Worm (Caenorhabditis elegans) whole organism, L2 larva: ENCODE data around the gene Y82E9BL.19.
"Not testable (repeated sequence)": the region's sequence is repeated elsewhere in the genome, so short reads cannot be mapped to it uniquely, and the experiment has no call there.

Experiments
- C34F6.9 ChIP-seq: fragments of 150-350 bp; optimal IDR thresholded peaks from 2 replicates; lab custom pipeline; 2014; ENCODE audit warnings: missing biosample characterization, missing genetic modification characterization
- R02D3.7 ChIP-seq: fragments of 150-350 bp; optimal IDR thresholded peaks from 2 replicates; lab custom pipeline; 2014; ENCODE audit warnings: missing biosample characterization, missing genetic modification characterization
- ZK546.5 ChIP-seq: sonication (generic microtip); optimal IDR thresholded peaks from 2 replicates; lab custom pipeline; 2017; ENCODE audit warnings: missing biosample characterization, missing genetic modification characterization
- aly-2 ChIP-seq: fragments of 150-350 bp; optimal IDR thresholded peaks from 2 replicates; lab custom pipeline; 2014; ENCODE audit warnings: missing biosample characterization, missing genetic modification characterization
- ama-1 ChIP-seq: fragments of 150-350 bp; optimal IDR thresholded peaks from 2 replicates; lab custom pipeline; 2018; ENCODE audit warnings: inconsistent platforms
- blmp-1 ChIP-seq: sonication (generic microtip); optimal IDR thresholded peaks from 2 replicates; lab custom pipeline; 2017; ENCODE audit warnings: missing genetic modification characterization, mild to moderate bottlenecking, missing compliant biosample characterization, antibody characterized with exemption, moderate library complexity; ENCODE audit not compliant: insufficient read depth
- ceh-16 ChIP-seq: fragments of 150-350 bp; optimal IDR thresholded peaks from 2 replicates; lab custom pipeline; 2014; ENCODE audit warnings: missing biosample characterization, missing genetic modification characterization
- ceh-82 ChIP-seq: fragments of 150-350 bp; optimal IDR thresholded peaks from 2 replicates; lab custom pipeline; 2014; ENCODE audit warnings: missing biosample characterization, missing genetic modification characterization
- crh-2 ChIP-seq: sonication (generic microtip); optimal IDR thresholded peaks from 2 replicates; lab custom pipeline; 2017; ENCODE audit warnings: missing biosample characterization, missing genetic modification characterization
- egl-27 ChIP-seq: sonication (generic microtip); optimal IDR thresholded peaks from 3 replicates; lab custom pipeline; 2017; ENCODE audit warnings: missing biosample characterization, missing genetic modification reagents, missing genetic modification characterization
- elt-1 ChIP-seq: fragments of 150-350 bp; optimal IDR thresholded peaks from 2 replicates; lab custom pipeline; 2014; ENCODE audit warnings: missing biosample characterization, missing genetic modification characterization
- fos-1 ChIP-seq: fragments of 150-350 bp; optimal IDR thresholded peaks from 2 replicates; lab custom pipeline; 2014; ENCODE audit warnings: missing biosample characterization, missing genetic modification characterization
- gmeb-1 ChIP-seq: fragments of 150-350 bp; optimal IDR thresholded peaks from 2 replicates; lab custom pipeline; 2014; ENCODE audit warnings: missing biosample characterization, missing genetic modification characterization
- lin-11 ChIP-seq: fragments of 150-350 bp; sonication (generic microtip); optimal IDR thresholded peaks from 2 replicates; lab custom pipeline; 2014; ENCODE audit warnings: missing biosample characterization, missing genetic modification characterization, inconsistent platforms, mixed read lengths
- lsy-2 ChIP-seq, 2 experiments: fragments of 150-350 bp in 1 of 2; sonication (generic microtip) in 1 of 2; optimal IDR thresholded peaks; 2 replicates each; lab custom pipeline; 2014 to 2017; ENCODE audit warnings: missing biosample characterization in 2 of 2, missing genetic modification characterization in 2 of 2
- mab-5 ChIP-seq: fragments of 150-350 bp; optimal IDR thresholded peaks from 2 replicates; lab custom pipeline; 2014; ENCODE audit warnings: missing biosample characterization, missing genetic modification characterization
- mbf-1 ChIP-seq: sonication (generic microtip); optimal IDR thresholded peaks from 2 replicates; lab custom pipeline; 2017; ENCODE audit warnings: missing biosample characterization, missing genetic modification characterization
- mdl-1 ChIP-seq, 2 experiments: fragments of 150-350 bp in 1 of 2; sonication (generic microtip) in 1 of 2; optimal IDR thresholded peaks; 2 replicates each; lab custom pipeline; 2017; ENCODE audit warnings: missing biosample characterization in 2 of 2, missing genetic modification characterization in 2 of 2
- nhr-10 ChIP-seq: sonication (generic microtip); optimal IDR thresholded peaks from 2 replicates; lab custom pipeline; 2017; ENCODE audit warnings: missing biosample characterization, missing genetic modification characterization
- nhr-11 ChIP-seq: fragments of 150-350 bp; optimal IDR thresholded peaks from 2 replicates; lab custom pipeline; 2014; ENCODE audit warnings: missing biosample characterization, missing genetic modification characterization
- nhr-129 ChIP-seq: fragments of 150-350 bp; optimal IDR thresholded peaks from 2 replicates; lab custom pipeline; 2014; ENCODE audit warnings: missing biosample characterization, missing genetic modification characterization
- nhr-23 ChIP-seq: fragments of 150-350 bp; optimal IDR thresholded peaks from 2 replicates; lab custom pipeline; 2014; ENCODE audit warnings: missing biosample characterization, missing genetic modification reagents, missing genetic modification characterization
- nhr-237 ChIP-seq: fragments of 150-350 bp; optimal IDR thresholded peaks from 2 replicates; lab custom pipeline; 2014; ENCODE audit warnings: missing biosample characterization, missing genetic modification characterization
- nhr-77 ChIP-seq: fragments of 150-350 bp; optimal IDR thresholded peaks from 2 replicates; lab custom pipeline; 2014; ENCODE audit warnings: missing biosample characterization, missing genetic modification characterization
- sem-4 ChIP-seq: fragments of 150-350 bp; optimal IDR thresholded peaks from 2 replicates; lab custom pipeline; 2014; ENCODE audit warnings: missing biosample characterization, missing genetic modification reagents, missing genetic modification characterization
- skn-1 ChIP-seq: sonication (generic microtip); optimal IDR thresholded peaks from 2 replicates; lab custom pipeline; 2017; ENCODE audit warnings: missing biosample characterization, missing genetic modification characterization
- sma-9 ChIP-seq, 2 experiments: fragments of 150-350 bp in 1 of 2; sonication (generic microtip) in 1 of 2; optimal IDR thresholded peaks; 2 replicates each; lab custom pipeline; 2014 to 2016; ENCODE audit warnings: missing genetic modification characterization in 2 of 2, mild to moderate bottlenecking in 1 of 2, missing biosample characterization in 1 of 2, missing compliant biosample characterization in 1 of 2, missing genetic modification reagents in 1 of 2, moderate library complexity in 1 of 2
- snpc-4 ChIP-seq: fragments of 150-350 bp; optimal IDR thresholded peaks from 2 replicates; lab custom pipeline; 2014; ENCODE audit warnings: missing biosample characterization, missing genetic modification characterization
- zag-1 ChIP-seq: fragments of 150-350 bp; optimal IDR thresholded peaks from 2 replicates; lab custom pipeline; 2014; ENCODE audit warnings: missing biosample characterization, missing genetic modification characterization
- ztf-11 ChIP-seq: sonication (generic microtip); optimal IDR thresholded peaks from 2 replicates; lab custom pipeline; 2017; ENCODE audit warnings: missing biosample characterization, missing genetic modification characterization

Y82E9BL.19 gene

DNA sequence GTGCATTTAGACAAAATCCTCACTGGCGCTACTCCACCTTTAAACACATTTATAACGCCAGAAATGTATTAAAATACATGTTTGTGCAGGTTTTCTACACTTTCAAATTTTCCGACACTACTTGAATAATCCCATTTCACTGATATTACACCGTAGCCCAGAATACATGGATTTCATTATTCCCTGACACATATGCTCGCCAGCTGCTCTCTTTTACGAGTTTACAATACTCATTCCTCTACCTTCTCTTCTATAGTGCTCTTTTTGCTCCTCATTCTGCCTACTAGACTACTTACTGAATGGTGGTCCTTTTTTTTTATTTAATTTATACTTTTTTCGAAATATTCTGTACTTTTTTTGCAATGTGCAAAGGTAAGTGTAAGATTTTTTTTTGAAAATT, 40.7 kb downstream of the Y82E9BL.19 start:
- TF ChIP-seq ceh-16 (tag; lab: Kevin White, UChicago) (no peak), skn-1 (tag; lab: Kevin White, UChicago) (no peak), lin-11 (tag; lab: Kevin White, UChicago) (no peak), nhr-10 (tag; lab: Kevin White, UChicago) (no peak), nhr-237 (no peak), aly-2 (no peak), egl-27 (tag; lab: Kevin White, UChicago) (no peak), fos-1 (tag; lab: Kevin White, UChicago) (no peak), blmp-1 (tag; lab: Kevin White, UChicago) (no peak), R02D3.7 (tag; lab: Kevin White, UChicago) (no peak), mbf-1 (tag; lab: Kevin White, UChicago) (no peak), zag-1 (tag; lab: Kevin White, UChicago) (no peak), ztf-11 (tag; lab: Kevin White, UChicago) (no peak), crh-2 (tag; lab: Kevin White, UChicago) (no peak), mab-5 (no peak), nhr-11 (tag; lab: Kevin White, UChicago) (no peak), mdl-1 (tag; optimal IDR thresholded peaks at IDR 0.05; lab: Kevin White, UChicago) (no peak), sma-9 (GFP tag; optimal IDR thresholded peaks at IDR 0.05; lab: Kevin White, UChicago) (no peak), sma-9 (tag; optimal IDR thresholded peaks at IDR 0.05; lab: Kevin White, UChicago) (no peak)

DNA sequence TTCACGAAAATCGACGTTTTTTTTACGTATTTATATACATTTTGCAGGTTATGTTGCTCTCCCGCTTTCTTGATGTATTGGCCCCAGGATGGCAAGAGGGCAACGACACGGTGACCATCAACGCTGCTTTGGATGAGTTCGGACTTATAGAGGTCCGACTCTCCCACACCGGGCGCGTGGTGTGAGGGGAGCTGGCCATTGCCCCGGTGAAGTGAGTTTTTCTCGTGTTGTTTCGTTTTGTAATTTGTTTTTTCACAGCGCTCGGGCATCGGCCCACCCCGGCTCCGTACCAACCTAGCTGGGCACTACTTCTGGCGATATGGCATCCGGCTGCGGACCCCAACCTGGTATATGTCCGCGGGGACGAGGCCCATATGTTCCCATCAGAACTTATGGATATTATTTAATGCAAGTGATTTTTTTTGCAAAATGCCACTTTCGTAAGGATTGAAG, 42.6 kb downstream of the Y82E9BL.19 start, which contains the start of gene Y82E9BR.20:
Y82E9BR.20 (plus strand) TSS at position 51 of the 453 bp plus-strand sequence.
- TF ChIP-seq zag-1 (tag; lab: Kevin White, UChicago) (no peak), C34F6.9 (tag; lab: Kevin White, UChicago) (no peak), nhr-10 (tag; lab: Kevin White, UChicago) (no peak), ceh-82 (tag; lab: Kevin White, UChicago) (no peak)
- TF ChIP-seq, all 48 proteins: peak for 0

DNA sequence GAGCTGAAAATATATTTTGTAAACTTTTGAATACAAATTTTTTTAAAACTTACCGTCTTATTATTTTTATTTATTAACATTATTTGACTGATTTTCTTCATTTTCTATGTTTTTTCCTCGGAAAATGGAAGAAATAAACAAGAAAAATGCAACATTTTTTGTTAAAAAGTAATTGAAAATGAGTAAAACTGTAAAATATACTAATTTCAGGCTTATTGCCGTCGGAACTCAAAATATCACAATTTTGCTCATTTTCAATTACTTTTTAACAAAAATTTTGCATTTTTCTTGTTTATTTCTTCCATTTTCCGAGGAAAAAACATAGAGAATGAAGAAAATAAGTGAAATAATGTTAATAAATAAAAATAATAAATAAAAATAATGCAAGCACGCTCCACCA, 43.7 kb downstream of the Y82E9BL.19 start, which contains the start of gene Y82E9BR.10:
Y82E9BR.10 (minus strand) TSS at position 101 of the 400 bp plus-strand sequence.
- TF ChIP-seq lsy-2 (tag; optimal IDR thresholded peaks at IDR 0.05; lab: Kevin White, UChicago); nhr-11 (tag; lab: Kevin White, UChicago); nhr-10 (tag; lab: Kevin White, UChicago): not testable (repeated sequence)

DNA sequence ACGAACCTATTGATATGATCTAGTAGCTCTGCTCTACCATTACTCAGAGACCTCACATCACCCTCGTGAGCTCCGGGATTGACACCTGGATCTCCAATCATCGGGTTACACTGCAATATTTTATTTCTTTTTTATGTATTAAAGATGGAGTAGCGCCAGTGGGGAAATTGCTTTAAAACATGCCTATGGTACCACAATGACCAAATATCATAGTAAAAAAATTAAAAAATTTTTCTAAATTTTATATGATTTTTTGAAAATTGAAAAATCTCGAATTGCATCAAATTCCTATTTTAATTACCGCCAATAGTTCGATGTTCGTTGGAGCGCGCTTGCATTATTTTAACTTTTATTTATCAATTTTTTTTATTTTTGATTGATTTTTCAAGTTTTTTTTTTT, 46.1 kb downstream of the Y82E9BL.19 start, which contains the start of gene pals-40:
pals-40 (minus strand) TSS at position 101 of the 400 bp plus-strand sequence.
- TF ChIP-seq blmp-1, elt-1, nhr-23 (tag; lab: Kevin White, UChicago): not testable (repeated sequence)

DNA sequence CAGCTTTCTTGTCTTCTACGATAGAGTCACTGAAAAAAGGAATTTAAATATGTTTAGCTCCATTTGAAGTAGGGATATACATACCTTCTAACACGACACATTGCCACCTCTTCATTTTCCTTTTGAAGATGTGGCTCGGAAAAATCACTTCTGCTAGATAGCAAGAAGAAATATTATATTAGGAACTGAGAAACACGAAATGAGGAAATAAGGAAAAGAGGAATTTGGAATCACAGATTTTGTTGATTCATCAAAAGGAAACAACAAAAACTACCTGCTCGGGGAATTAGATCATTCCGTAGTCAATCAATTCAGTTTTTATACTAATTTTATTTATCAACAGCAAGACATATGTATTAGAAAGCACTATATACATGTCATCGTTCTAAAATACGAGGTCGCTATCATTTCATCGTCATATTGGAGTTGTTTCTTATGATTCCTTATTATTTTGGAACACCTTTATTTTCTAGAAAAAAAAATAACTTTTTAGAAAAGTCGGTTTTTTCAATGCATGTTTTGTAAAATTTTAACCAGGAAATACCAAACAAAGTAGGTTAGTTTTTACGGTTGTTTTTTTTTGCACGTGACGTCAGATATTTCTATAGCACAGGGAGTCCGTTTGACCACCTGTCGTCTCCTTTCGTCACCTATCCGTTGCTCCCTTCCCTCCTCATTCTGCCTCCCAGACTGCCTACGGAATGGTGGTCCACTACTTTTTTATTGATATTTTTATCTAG, 48.9 kb downstream of the Y82E9BL.19 start, which contains the start of the genes pals-21 and Y82E9BR.6:
pals-21 (minus strand) TSS at position 101 of the 740 bp plus-strand sequence.
Y82E9BR.6 (plus strand) TSS at position 690 of the 740 bp plus-strand sequence.
- no peak for TF ChIP-seq snpc-4 (tag; lab: Kevin White, UChicago)
- no peak for TF ChIP-seq ZK546.5 (tag; lab: Kevin White, UChicago)
- TF ChIP-seq sma-9 (GFP tag; optimal IDR thresholded peaks at IDR 0.05; lab: Kevin White, UChicago), result no peak
- no peak for TF ChIP-seq sma-9 (tag; optimal IDR thresholded peaks at IDR 0.05; lab: Kevin White, UChicago)
- TF ChIP-seq fos-1 (tag; lab: Kevin White, UChicago), result no peak
- no peak for TF ChIP-seq ama-1 (lab: Kevin White, UChicago)
- no peak for TF ChIP-seq mab-5
- no peak for TF ChIP-seq gmeb-1 (tag; lab: Kevin White, UChicago)
- TF ChIP-seq sem-4 (tag; lab: Kevin White, UChicago), result no peak
- no peak for TF ChIP-seq aly-2
- no peak for TF ChIP-seq C34F6.9 (tag; lab: Kevin White, UChicago)
- no peak for TF ChIP-seq skn-1 (tag; lab: Kevin White, UChicago)
- no peak for TF ChIP-seq egl-27 (tag; lab: Kevin White, UChicago)
- no peak for TF ChIP-seq ztf-11 (tag; lab: Kevin White, UChicago)
- no peak for TF ChIP-seq nhr-77
- no peak for TF ChIP-seq nhr-129 (tag; lab: Kevin White, UChicago)
